Worm (Caenorhabditis elegans): ENCODE results near the gene sir-2.2.

sir-2.2 gene

ce11 chrX:13359800-13360199 is 31.9 kb downstream of the sir-2.2 start:
- TF ChIP-seq hnd-1 (tag; optimal IDR thresholded peaks at IDR 0.05) = no peak
- TF ChIP-seq hmbx-1 (tag; optimal IDR thresholded peaks at IDR 0.05) = no peak
- TF ChIP-seq tbx-11 (GFP tag; IDR thresholded peaks at IDR 0.05) = no peak
- no peak for TF ChIP-seq ets-7 (tag; optimal IDR thresholded peaks at IDR 0.05)
- TF ChIP-seq aly-1 (tag; optimal IDR thresholded peaks at IDR 0.05) = no peak
- no peak for TF ChIP-seq F13C5.2 (tag; optimal IDR thresholded peaks at IDR 0.05)
- no peak for TF ChIP-seq ceh-36 (tag; optimal IDR thresholded peaks at IDR 0.05)
- TF ChIP-seq B0310.2 (tag; optimal IDR thresholded peaks at IDR 0.05) = no peak
- TF ChIP-seq sea-1 (GFP tag; conservative IDR thresholded peaks at IDR 0.05) = no peak
- TF ChIP-seq flt-1 (GFP tag; IDR thresholded peaks at IDR 0.05) = no peak
- TF ChIP-seq ama-1 (optimal IDR thresholded peaks at IDR 0.05) = no peak
- no peak for TF ChIP-seq hmg-4 (GFP tag; optimal IDR thresholded peaks at IDR 0.05)
- TF ChIP-seq tra-4 (tag; optimal IDR thresholded peaks at IDR 0.05) = no peak
- no peak for TF ChIP-seq tbx-37 (GFP tag; conservative IDR thresholded peaks at IDR 0.05)
- TF ChIP-seq ceh-13 (GFP tag; optimal IDR thresholded peaks at IDR 0.05) = no peak
- TF ChIP-seq pes-1 (GFP tag; IDR thresholded peaks at IDR 0.05) = no peak

ce11 chrX:13360632-13361031 is 32.8 kb downstream of the sir-2.2 start:
- TF ChIP-seq aly-1 (tag; optimal IDR thresholded peaks at IDR 0.05) (no peak), pes-1 (GFP tag; IDR thresholded peaks at IDR 0.05) (no peak), F13C5.2 (tag; optimal IDR thresholded peaks at IDR 0.05) (no peak), hmg-4 (GFP tag; optimal IDR thresholded peaks at IDR 0.05) (no peak), sea-1 (GFP tag; conservative IDR thresholded peaks at IDR 0.05) (no peak), tra-4 (tag; optimal IDR thresholded peaks at IDR 0.05) (no peak), hnd-1 (tag; optimal IDR thresholded peaks at IDR 0.05) (no peak), ceh-13 (GFP tag; optimal IDR thresholded peaks at IDR 0.05) (no peak), ets-7 (tag; optimal IDR thresholded peaks at IDR 0.05) (no peak), tbx-11 (GFP tag; IDR thresholded peaks at IDR 0.05) (no peak), scrt-1 (GFP tag; IDR thresholded peaks at IDR 0.05) (no peak), B0310.2 (tag; optimal IDR thresholded peaks at IDR 0.05) (no peak), hmbx-1 (tag; optimal IDR thresholded peaks at IDR 0.05) (no peak), ceh-36 (tag; optimal IDR thresholded peaks at IDR 0.05) (no peak), tbx-37 (GFP tag; conservative IDR thresholded peaks at IDR 0.05) (no peak), ama-1 (optimal IDR thresholded peaks at IDR 0.05) (no peak), flt-1 (GFP tag; IDR thresholded peaks at IDR 0.05) (no peak)

ce11 chrX:13362486-13362885 is 34.6 kb downstream of the sir-2.2 start, which contains the start of gene C49F8.15:
C49F8.15 (minus strand) TSS chrX:13362586.
- no peak for TF ChIP-seq aly-1 (tag; optimal IDR thresholded peaks at IDR 0.05)
- TF ChIP-seq tra-4 (tag; optimal IDR thresholded peaks at IDR 0.05) = no peak
- no peak for TF ChIP-seq ets-7 (tag; optimal IDR thresholded peaks at IDR 0.05)
- TF ChIP-seq tbx-37 (GFP tag; conservative IDR thresholded peaks at IDR 0.05) = no peak
- TF ChIP-seq B0310.2 (tag; optimal IDR thresholded peaks at IDR 0.05) = no peak
- TF ChIP-seq scrt-1 (GFP tag; IDR thresholded peaks at IDR 0.05) = no peak
- no peak for TF ChIP-seq hmg-4 (GFP tag; optimal IDR thresholded peaks at IDR 0.05)
- no peak for TF ChIP-seq ceh-13 (GFP tag; optimal IDR thresholded peaks at IDR 0.05)
- TF ChIP-seq hnd-1 (tag; optimal IDR thresholded peaks at IDR 0.05) = no peak
- no peak for TF ChIP-seq sea-1 (GFP tag; conservative IDR thresholded peaks at IDR 0.05)
- TF ChIP-seq hmbx-1 (tag; optimal IDR thresholded peaks at IDR 0.05) = no peak
- no peak for TF ChIP-seq F13C5.2 (tag; optimal IDR thresholded peaks at IDR 0.05)
- no peak for TF ChIP-seq ama-1 (optimal IDR thresholded peaks at IDR 0.05)
- TF ChIP-seq pes-1 (GFP tag; IDR thresholded peaks at IDR 0.05) = no peak
- no peak for TF ChIP-seq flt-1 (GFP tag; IDR thresholded peaks at IDR 0.05)
- TF ChIP-seq tbx-11 (GFP tag; IDR thresholded peaks at IDR 0.05) = no peak
- no peak for TF ChIP-seq ceh-36 (tag; optimal IDR thresholded peaks at IDR 0.05)

ce11 chrX:13364897-13365296 is 37.0 kb downstream of the sir-2.2 start, which contains the start of gene C49F8.1:
C49F8.1 (minus strand) TSS chrX:13364997.
- TF ChIP-seq tbx-11 (GFP tag; IDR thresholded peaks at IDR 0.05) (no peak), ama-1 (optimal IDR thresholded peaks at IDR 0.05) (no peak), hnd-1 (tag; optimal IDR thresholded peaks at IDR 0.05) (no peak), sea-1 (GFP tag; conservative IDR thresholded peaks at IDR 0.05) (no peak), ceh-13 (GFP tag; optimal IDR thresholded peaks at IDR 0.05) (no peak), aly-1 (tag; optimal IDR thresholded peaks at IDR 0.05) (no peak), scrt-1 (GFP tag; IDR thresholded peaks at IDR 0.05) (no peak), ets-7 (tag; optimal IDR thresholded peaks at IDR 0.05) (no peak), flt-1 (GFP tag; IDR thresholded peaks at IDR 0.05) (no peak), ceh-36 (tag; optimal IDR thresholded peaks at IDR 0.05) (no peak), pes-1 (GFP tag; IDR thresholded peaks at IDR 0.05) (no peak), hmbx-1 (tag; optimal IDR thresholded peaks at IDR 0.05) (no peak), B0310.2 (tag; optimal IDR thresholded peaks at IDR 0.05) (no peak), tbx-37 (GFP tag; conservative IDR thresholded peaks at IDR 0.05) (no peak), tra-4 (tag; optimal IDR thresholded peaks at IDR 0.05) (no peak), hmg-4 (GFP tag; optimal IDR thresholded peaks at IDR 0.05) (no peak), F13C5.2 (tag; optimal IDR thresholded peaks at IDR 0.05) (no peak)

- TF ChIP-seq hnd-1 (tag; optimal IDR thresholded peaks at IDR 0.05) (no peak), aly-1 (tag; optimal IDR thresholded peaks at IDR 0.05) (no peak), scrt-1 (GFP tag; IDR thresholded peaks at IDR 0.05) (no peak), pes-1 (GFP tag; IDR thresholded peaks at IDR 0.05) (no peak)
Observed at ce11 chrX:13366955-13367354, 39.1 kb downstream of the sir-2.2 start.

ce11 chrX:13368283-13368682 is 40.4 kb downstream of the sir-2.2 start:
- TF ChIP-seq scrt-1 (GFP tag; IDR thresholded peaks at IDR 0.05) (no peak), B0310.2 (tag; optimal IDR thresholded peaks at IDR 0.05) (no peak)

ce11 chrX:13376185-13376584 is 48.3 kb downstream of the sir-2.2 start:
- TF ChIP-seq aly-1 (tag; optimal IDR thresholded peaks at IDR 0.05) (no peak), hnd-1 (tag; optimal IDR thresholded peaks at IDR 0.05) (no peak), tra-4 (tag; optimal IDR thresholded peaks at IDR 0.05) (no peak), tbx-37 (GFP tag; conservative IDR thresholded peaks at IDR 0.05) (no peak), scrt-1 (GFP tag; IDR thresholded peaks at IDR 0.05) (no peak), hmg-4 (GFP tag; optimal IDR thresholded peaks at IDR 0.05) (no peak), ceh-13 (GFP tag; optimal IDR thresholded peaks at IDR 0.05) (no peak), B0310.2 (tag; optimal IDR thresholded peaks at IDR 0.05) (no peak), sea-1 (GFP tag; conservative IDR thresholded peaks at IDR 0.05) (no peak), ceh-36 (tag; optimal IDR thresholded peaks at IDR 0.05) (no peak), ets-7 (tag; optimal IDR thresholded peaks at IDR 0.05) (no peak), tbx-11 (GFP tag; IDR thresholded peaks at IDR 0.05) (no peak), ama-1 (optimal IDR thresholded peaks at IDR 0.05) (no peak)

Measured in whole organism, early embryonic.